Fruit fly (Drosophila melanogaster) whole organism, prepupa: ENCODE data around the gene Nubp1.

ENCODE experiments used
- CG10669 ChIP-seq: fragments of 200-800 bp; sonication (Bioruptor generic); optimal IDR thresholded peaks from 3 replicates; lab custom pipeline; 2018; ENCODE audit warnings: missing biosample characterization, mild to moderate bottlenecking, missing genetic modification characterization, moderate library complexity
- CG11902 ChIP-seq: fragments of 200-800 bp; sonication (Bioruptor generic); optimal IDR thresholded peaks from 3 replicates; lab custom pipeline; 2016; ENCODE audit warnings: missing biosample characterization, missing genetic modification characterization
- CG15336 ChIP-seq: fragments of 200-800 bp; sonication (Bioruptor generic); IDR thresholded peaks from 2 replicates; pipeline ENCODE4 v1.3.6; 2022; ENCODE audit warnings: missing biosample characterization, missing genetic modification characterization
- CG1621 ChIP-seq: fragments of 200-800 bp; sonication (Bioruptor generic); optimal IDR thresholded peaks from 3 replicates; lab custom pipeline; 2018; ENCODE audit warnings: missing biosample characterization, mild to moderate bottlenecking, missing genetic modification characterization
- CG16779 ChIP-seq: fragments of 200-800 bp; sonication (Bioruptor generic); optimal IDR thresholded peaks from 3 replicates; lab custom pipeline; 2017; ENCODE audit warnings: missing biosample characterization, mild to moderate bottlenecking, missing genetic modification characterization
- CG31627 ChIP-seq: fragments of 200-800 bp; sonication (Bioruptor generic); optimal IDR thresholded peaks from 3 replicates; lab custom pipeline; 2016; ENCODE audit warnings: missing biosample characterization, missing genetic modification characterization
- CG34406 ChIP-seq: fragments of 200-800 bp; sonication (Bioruptor generic); optimal IDR thresholded peaks from 3 replicates; lab custom pipeline; 2016; ENCODE audit warnings: missing biosample characterization, missing genetic modification characterization
- CG4318 ChIP-seq: fragments of 200-800 bp; sonication (Bioruptor generic); optimal IDR thresholded peaks from 3 replicates; lab custom pipeline; 2017; ENCODE audit warnings: missing biosample characterization, mild to moderate bottlenecking, missing genetic modification characterization
- CG6163 ChIP-seq: fragments of 200-800 bp; sonication (Bioruptor generic); IDR thresholded peaks from 3 replicates; pipeline ENCODE4 v1.3.6; 2022; ENCODE audit warnings: missing biosample characterization, missing genetic modification characterization
- CG6276 ChIP-seq: fragments of 200-800 bp; sonication (Bioruptor generic); optimal IDR thresholded peaks from 2 replicates; lab custom pipeline; 2017; ENCODE audit warnings: missing biosample characterization, mild to moderate bottlenecking, missing genetic modification characterization
- CG6792 ChIP-seq: fragments of 200-800 bp; sonication (Bioruptor generic); optimal IDR thresholded peaks from 3 replicates; lab custom pipeline; 2016; ENCODE audit warnings: missing biosample characterization, missing genetic modification characterization
- CG6808 ChIP-seq: fragments of 200-800 bp; sonication (Bioruptor generic); optimal IDR thresholded peaks from 3 replicates; lab custom pipeline; 2017; ENCODE audit warnings: missing biosample characterization, missing genetic modification characterization, mild to moderate bottlenecking, moderate library complexity, missing genetic modification reagents
- CG8119 ChIP-seq: fragments of 200-800 bp; sonication (Bioruptor generic); IDR thresholded peaks from 3 replicates; pipeline ENCODE4 v1.3.6; 2022; ENCODE audit warnings: missing biosample characterization, missing genetic modification characterization
- CG8319 ChIP-seq: fragments of 200-800 bp; sonication (Bioruptor generic); optimal IDR thresholded peaks from 3 replicates; lab custom pipeline; 2016; ENCODE audit warnings: missing biosample characterization, missing genetic modification characterization
- CG8632 ChIP-seq: fragments of 200-800 bp; sonication (Bioruptor generic); optimal IDR thresholded peaks from 3 replicates; lab custom pipeline; 2016; ENCODE audit warnings: missing biosample characterization, missing genetic modification characterization
- CG9139 ChIP-seq: fragments of 200-800 bp; sonication (Bioruptor generic); optimal IDR thresholded peaks from 3 replicates; lab custom pipeline; 2017; ENCODE audit warnings: missing biosample characterization, mild to moderate bottlenecking, missing genetic modification characterization
- Eip78C ChIP-seq: fragments of 200-800 bp; sonication (Bioruptor generic); peaks from one replicate; lab custom pipeline; 2016; ENCODE audit warnings: missing biosample characterization, missing genetic modification characterization
- Eip93F ChIP-seq: fragments of 200-800 bp; sonication (Bioruptor generic); optimal IDR thresholded peaks from 2 replicates; lab custom pipeline; 2016; ENCODE audit warnings: missing biosample characterization, mild to moderate bottlenecking, missing genetic modification characterization
- Ets21C ChIP-seq: fragments of 200-800 bp; sonication (Bioruptor generic); optimal IDR thresholded peaks from 3 replicates; lab custom pipeline; 2016; ENCODE audit warnings: missing biosample characterization, missing genetic modification characterization
- Ets96B ChIP-seq: fragments of 200-800 bp; optimal IDR thresholded peaks from 2 replicates; lab custom pipeline; 2019; ENCODE audit warnings: missing biosample characterization, mild to moderate bottlenecking, missing genetic modification characterization, moderate library complexity
- Gug ChIP-seq: fragments of 200-800 bp; sonication (Bioruptor generic); IDR thresholded peaks from 2 replicates; pipeline ENCODE4 v1.3.6; 2022; ENCODE audit warnings: missing biosample characterization, missing genetic modification characterization
- Hr39 ChIP-seq: fragments of 200-800 bp; sonication (Bioruptor generic); optimal IDR thresholded peaks from 2 replicates; lab custom pipeline; 2016; ENCODE audit warnings: missing biosample characterization, missing genetic modification characterization
- Hr4 ChIP-seq: fragments of 200-800 bp; sonication (Bioruptor generic); optimal IDR thresholded peaks from 3 replicates; lab custom pipeline; 2016; ENCODE audit warnings: missing biosample characterization, missing genetic modification characterization
- Lpt ChIP-seq: fragments of 200-800 bp; sonication (Bioruptor generic); optimal IDR thresholded peaks from 3 replicates; lab custom pipeline; 2016; ENCODE audit warnings: missing biosample characterization, missing genetic modification characterization
- OdsH ChIP-seq: fragments of 200-800 bp; sonication (Bioruptor generic); optimal IDR thresholded peaks from 3 replicates; lab custom pipeline; 2016; ENCODE audit warnings: missing biosample characterization, missing genetic modification characterization
- Smox ChIP-seq: fragments of 200-800 bp; sonication (Bioruptor generic); optimal IDR thresholded peaks from 3 replicates; lab custom pipeline; 2016; ENCODE audit warnings: missing biosample characterization, missing genetic modification characterization
- Sox102F ChIP-seq: fragments of 200-800 bp; sonication (Bioruptor generic); optimal IDR thresholded peaks from 2 replicates; lab custom pipeline; 2016; ENCODE audit warnings: missing biosample characterization, mild to moderate bottlenecking, missing genetic modification characterization
- Sox14 ChIP-seq: fragments of 200-800 bp; sonication (Bioruptor generic); optimal IDR thresholded peaks from 3 replicates; lab custom pipeline; 2016; ENCODE audit warnings: missing biosample characterization, missing genetic modification characterization
- Sox15 ChIP-seq: fragments of 200-800 bp; sonication (Bioruptor generic); optimal IDR thresholded peaks from 3 replicates; lab custom pipeline; 2016; ENCODE audit warnings: missing biosample characterization, missing genetic modification characterization
- achi ChIP-seq: fragments of 200-800 bp; sonication (Bioruptor generic); optimal IDR thresholded peaks from 3 replicates; lab custom pipeline; 2016; ENCODE audit warnings: missing biosample characterization, missing genetic modification characterization
- acj6 ChIP-seq: fragments of 200-800 bp; sonication (Bioruptor generic); optimal IDR thresholded peaks from 3 replicates; lab custom pipeline; 2016; ENCODE audit warnings: missing biosample characterization, missing genetic modification characterization
- cyc ChIP-seq: fragments of 200-800 bp; sonication (Bioruptor generic); optimal IDR thresholded peaks from 3 replicates; lab custom pipeline; 2016; ENCODE audit warnings: missing biosample characterization, missing genetic modification characterization
- dac ChIP-seq: fragments of 200-800 bp; sonication (Bioruptor generic); optimal IDR thresholded peaks from 2 replicates; lab custom pipeline; 2017; ENCODE audit warnings: missing biosample characterization, mild to moderate bottlenecking, missing genetic modification characterization
- dsx ChIP-seq: fragments of 200-800 bp; optimal IDR thresholded peaks from 3 replicates; lab custom pipeline; 2019; ENCODE audit warnings: missing biosample characterization, mild to moderate bottlenecking, missing genetic modification characterization, moderate library complexity; ENCODE audit not compliant: poor library complexity, severe bottlenecking
- eg ChIP-seq: fragments of 200-800 bp; sonication (Bioruptor generic); IDR thresholded peaks from 3 replicates; pipeline ENCODE4 v1.3.6; 2022; ENCODE audit warnings: missing biosample characterization, missing genetic modification characterization
- esn ChIP-seq: fragments of 200-800 bp; sonication (Bioruptor generic); optimal IDR thresholded peaks from 2 replicates; lab custom pipeline; 2016; ENCODE audit warnings: missing biosample characterization, mild to moderate bottlenecking, missing genetic modification characterization, moderate library complexity
- fd59A ChIP-seq: fragments of 200-800 bp; sonication (Bioruptor generic); optimal IDR thresholded peaks from 2 replicates; lab custom pipeline; 2017; ENCODE audit warnings: missing biosample characterization, mild to moderate bottlenecking, missing genetic modification characterization, missing genetic modification reagents
- fd85E ChIP-seq: fragments of 200-800 bp; sonication (Bioruptor generic); optimal IDR thresholded peaks from 3 replicates; lab custom pipeline; 2016; ENCODE audit warnings: missing biosample characterization, missing genetic modification characterization
- fkh ChIP-seq: fragments of 200-800 bp; sonication (Bioruptor generic); optimal IDR thresholded peaks from 3 replicates; lab custom pipeline; 2017; ENCODE audit warnings: missing biosample characterization, mild to moderate bottlenecking, missing genetic modification characterization, moderate library complexity
- lz ChIP-seq: fragments of 200-800 bp; sonication (Bioruptor generic); optimal IDR thresholded peaks from 3 replicates; lab custom pipeline; 2016; ENCODE audit warnings: missing biosample characterization, missing genetic modification characterization
- net ChIP-seq: fragments of 200-800 bp; sonication (Bioruptor generic); optimal IDR thresholded peaks from 3 replicates; lab custom pipeline; 2016; ENCODE audit warnings: missing biosample characterization, missing genetic modification characterization
- pdm3 ChIP-seq: fragments of 200-800 bp; sonication (Bioruptor generic); optimal IDR thresholded peaks from 3 replicates; lab custom pipeline; 2016; ENCODE audit warnings: missing biosample characterization, missing genetic modification characterization
- spab ChIP-seq: fragments of 200-800 bp; sonication (Bioruptor generic); optimal IDR thresholded peaks from 2 replicates; lab custom pipeline; 2017; ENCODE audit warnings: missing biosample characterization, mild to moderate bottlenecking, missing genetic modification characterization, missing genetic modification reagents
- ss ChIP-seq, 2 experiments: fragments of 200-800 bp; sonication (Bioruptor generic); optimal IDR thresholded peaks; 2 replicates in 1 of 2; 3 replicates in 1 of 2; lab custom pipeline; 2017 to 2018; ENCODE audit warnings: mild to moderate bottlenecking in 2 of 2, missing biosample characterization in 2 of 2, missing genetic modification characterization in 2 of 2, moderate library complexity in 1 of 2
- svp ChIP-seq: fragments of 200-800 bp; sonication (Bioruptor generic); peaks from one replicate; lab custom pipeline; 2016; ENCODE audit warnings: missing biosample characterization, missing genetic modification characterization

Nubp1 gene

DNA sequence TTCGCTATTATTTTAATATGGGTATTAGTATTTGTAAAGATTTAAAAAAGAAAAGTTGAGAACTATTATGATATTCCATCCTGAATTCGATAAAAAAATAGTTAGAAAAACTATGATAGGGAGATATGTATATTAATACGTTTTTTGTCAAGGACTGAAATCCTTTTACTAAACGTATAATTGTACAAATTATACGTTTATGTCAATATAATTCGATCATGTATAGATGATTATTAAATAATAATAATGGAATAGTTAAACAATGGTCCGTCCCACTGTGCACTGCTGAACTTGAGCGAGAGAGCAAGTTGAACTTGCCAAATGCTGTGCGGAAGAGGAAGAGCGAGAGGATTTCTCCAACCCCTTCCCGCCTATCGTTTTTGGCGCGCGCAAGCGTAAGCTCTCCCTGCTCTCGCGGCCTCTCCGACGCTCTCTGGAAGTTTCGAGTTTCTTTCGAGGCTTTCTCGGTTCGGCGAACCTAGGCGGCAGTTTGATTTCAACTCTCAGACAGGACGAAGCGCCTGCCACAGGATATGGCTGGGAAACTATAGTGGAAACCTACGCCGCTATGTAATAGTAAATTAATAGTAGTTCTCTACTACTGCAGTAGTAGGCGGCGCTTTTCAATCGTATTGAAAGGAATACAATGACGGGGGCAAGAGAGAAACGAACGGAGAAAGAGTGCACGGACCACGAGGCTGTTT lies 47.3 kb upstream of the Nubp1 start (continued):
- TF ChIP-seq Sox14 (GFP tag; lab: Kevin White, UChicago) = no peak
- TF ChIP-seq CG34406 = peak; percentile 83
- TF ChIP-seq CG9139 (GFP tag; lab: Kevin White, UChicago) = peak; percentile 48
- TF ChIP-seq cyc (GFP tag; lab: Kevin White, UChicago) = peak; percentile 7
- TF ChIP-seq Ets96B (tag; lab: Kevin White, UChicago) = peak; percentile 85
- peak; percentile 79 for TF ChIP-seq svp (GFP tag; lab: Kevin White, UChicago)
- TF ChIP-seq Smox (GFP tag; lab: Kevin White, UChicago) = peak; percentile 61
- peak; percentile 85 for TF ChIP-seq net (GFP tag; lab: Kevin White, UChicago)
- peak; percentile 63 for TF ChIP-seq CG15336
- TF ChIP-seq esn = peak; percentile 74
- TF ChIP-seq CG10669 (GFP tag; lab: Kevin White, UChicago) = peak; percentile 60
- TF ChIP-seq CG6163 = peak; percentile 54
- no peak for TF ChIP-seq Eip93F (GFP tag; lab: Kevin White, UChicago)
- TF ChIP-seq Hr39 (GFP tag; lab: Kevin White, UChicago) = no peak
- peak; percentile 49 for TF ChIP-seq CG8319
- peak; percentile 66 for TF ChIP-seq pdm3 (GFP tag; lab: Kevin White, UChicago)
- no peak for TF ChIP-seq fkh (GFP tag; lab: Kevin White, UChicago)
- TF ChIP-seq CG4318 (GFP tag; lab: Kevin White, UChicago) = peak; percentile 66
- TF ChIP-seq Lpt = peak; percentile 83
- TF ChIP-seq spab (GFP tag; lab: Kevin White, UChicago) = peak; percentile 76
- peak; percentile 43; the same call in 1 of the 2 replicates for TF ChIP-seq Gug (GFP tag; lab: Robert Waterston, UW)
- peak; percentile 81 for TF ChIP-seq CG6808
- TF ChIP-seq Eip78C (GFP tag; lab: Kevin White, UChicago) = peak; percentile 93
- TF ChIP-seq Hr4 (GFP tag; lab: Kevin White, UChicago) = peak; percentile 70

DNA sequence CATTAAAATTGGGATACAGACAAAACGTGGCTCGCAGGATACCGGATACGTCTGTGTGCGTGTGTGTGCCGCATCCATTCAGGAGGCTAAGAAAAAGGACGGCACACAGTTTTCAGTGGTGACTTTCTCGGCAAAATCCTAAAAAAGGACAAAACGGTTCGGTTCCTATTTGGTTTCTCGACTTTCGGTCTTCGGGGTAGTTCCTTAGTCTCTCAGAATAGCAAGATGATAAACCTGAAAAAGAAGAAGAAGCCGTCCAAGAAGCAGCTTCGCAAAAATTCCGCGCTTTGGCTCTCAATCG lies 46.8 kb upstream of the Nubp1 start:
- no peak for TF ChIP-seq Eip78C (GFP tag; lab: Kevin White, UChicago)
- TF ChIP-seq acj6 (GFP tag; lab: Kevin White, UChicago) = no peak
- no peak for TF ChIP-seq cyc (GFP tag; lab: Kevin White, UChicago)
- no peak for TF ChIP-seq CG16779 (tag; lab: Kevin White, UChicago)
- no peak for TF ChIP-seq dsx (GFP tag; lab: Kevin White, UChicago)
- no peak for TF ChIP-seq CG15336
- TF ChIP-seq CG6792 (GFP tag; lab: Kevin White, UChicago) = no peak
- TF ChIP-seq esn = no peak
- no peak for TF ChIP-seq CG6276 (GFP tag; lab: Kevin White, UChicago)
- TF ChIP-seq Ets96B (tag; lab: Kevin White, UChicago) = no peak
- TF ChIP-seq Sox102F (GFP tag; lab: Kevin White, UChicago) = no peak
- TF ChIP-seq Hr39 (GFP tag; lab: Kevin White, UChicago) = no peak
- no peak for TF ChIP-seq Ets21C (GFP tag; lab: Kevin White, UChicago)
- no peak for TF ChIP-seq dac (GFP tag; lab: Kevin White, UChicago)
- TF ChIP-seq Sox15 (GFP tag; lab: Kevin White, UChicago) = no peak
- no peak for TF ChIP-seq CG9139 (GFP tag; lab: Kevin White, UChicago)
- no peak for TF ChIP-seq achi (GFP tag; lab: Kevin White, UChicago)
- TF ChIP-seq CG6163 = no peak
- TF ChIP-seq CG11902 = no peak

DNA sequence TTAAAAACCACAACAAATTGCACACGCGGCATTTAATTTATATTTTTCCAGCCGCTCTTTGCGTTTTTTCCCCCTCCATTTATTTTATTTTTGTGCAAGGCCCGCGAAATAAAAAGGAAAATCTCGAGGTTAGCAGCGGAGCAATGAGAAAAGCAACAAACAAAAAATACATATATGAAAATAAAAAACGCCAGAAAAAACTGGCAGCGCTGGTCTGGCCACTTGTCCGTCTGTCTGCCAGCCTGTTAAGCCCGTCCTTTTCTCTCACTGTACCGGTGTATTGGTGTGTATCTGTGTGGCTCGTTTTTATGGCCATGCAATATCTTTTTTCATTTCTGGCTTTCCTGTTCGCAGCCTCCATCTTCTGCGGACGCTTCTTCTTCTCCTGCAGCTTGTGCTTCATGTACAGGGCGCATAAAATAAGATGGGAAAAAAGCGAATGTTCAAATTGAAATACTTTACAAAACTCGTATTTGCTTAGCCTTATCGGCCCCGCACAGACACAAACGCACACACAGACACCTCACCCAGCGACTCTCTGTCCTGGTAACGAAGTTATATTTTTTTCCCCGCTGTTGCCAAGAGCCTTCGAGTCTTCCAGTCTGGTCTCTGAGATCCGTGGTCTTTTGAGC lies 45.8 kb upstream of the Nubp1 start:
- peak; percentile 89 for TF ChIP-seq eg (GFP tag; lab: Robert Waterston, UW)
- TF ChIP-seq spab (GFP tag; lab: Kevin White, UChicago) = peak; percentile 60
- TF ChIP-seq CG6792 (GFP tag; lab: Kevin White, UChicago) = peak; percentile 26
- TF ChIP-seq lz (GFP tag; lab: Kevin White, UChicago) = peak; percentile 28
- TF ChIP-seq CG8632 = peak; percentile 24
- peak; percentile 27 for TF ChIP-seq Smox (GFP tag; lab: Kevin White, UChicago)
- TF ChIP-seq achi (GFP tag; lab: Kevin White, UChicago) = peak; percentile 47
- TF ChIP-seq dac (GFP tag; lab: Kevin White, UChicago) = peak; percentile 50
- peak; percentile 82 for TF ChIP-seq CG8119
- TF ChIP-seq CG1621 (tag; lab: Kevin White, UChicago) = peak; percentile 70
- peak; percentile 11 for TF ChIP-seq CG31627 (GFP tag; lab: Kevin White, UChicago)
- peak; percentile 37 for TF ChIP-seq fd59A (GFP tag; lab: Kevin White, UChicago)
- no peak for TF ChIP-seq fd85E (GFP tag; lab: Kevin White, UChicago)
- peak; percentile 59 for TF ChIP-seq Sox102F (GFP tag; lab: Kevin White, UChicago)
- peak; percentile 18 for TF ChIP-seq Hr39 (GFP tag; lab: Kevin White, UChicago)
- peak; percentile 64 for TF ChIP-seq svp (GFP tag; lab: Kevin White, UChicago)
- TF ChIP-seq CG4318 (GFP tag; lab: Kevin White, UChicago) = no peak
- peak; percentile 88 to 90 for TF ChIP-seq ss (GFP tag; optimal IDR thresholded peaks at IDR 0.05; lab: Kevin White, UChicago)
- peak; percentile 17 for TF ChIP-seq OdsH (GFP tag; lab: Kevin White, UChicago)
